Fruit fly (Drosophila melanogaster): ENCODE data around the gene Amun.
"Not testable (repeated sequence)": the region's sequence is repeated elsewhere in the genome, so short reads cannot be mapped to it uniquely, and the experiment has no call there.

The Amun gene

dm6 chrX:11715263-11715659 is at the start of gene Amun:
Gene Amun (minus strand): TSS chrX:11715565.
- no peak for TF ChIP-seq noc (tag; optimal IDR thresholded peaks at IDR 0.05)

- no peak for TF ChIP-seq noc (tag; optimal IDR thresholded peaks at IDR 0.05)
These were observed 49.3 kb upstream of the Amun start, which contains the start of gene CG9360 for dm6 chrX:11764540-11765136. Gene CG9360 (minus strand): TSS chrX:11764590.

DNA sequence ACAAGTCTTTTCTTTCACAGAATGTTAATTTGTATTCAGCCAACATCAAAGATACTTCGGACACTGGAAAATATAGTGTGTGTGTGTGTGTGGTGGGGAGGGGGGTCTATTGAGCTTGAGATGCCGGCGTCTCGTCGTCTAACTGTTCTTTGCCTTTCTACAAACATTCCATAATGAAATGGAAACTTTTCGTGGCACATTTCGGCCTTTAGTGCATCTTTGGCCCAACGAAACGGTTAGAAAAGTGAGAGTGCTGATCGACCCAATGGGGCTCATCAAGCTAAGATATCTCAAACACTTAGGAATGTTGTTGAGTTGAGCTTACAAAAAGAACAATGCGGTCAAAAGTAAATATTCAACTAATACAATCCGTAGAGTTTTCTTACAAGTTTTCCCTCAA is 41.5 kb upstream of the Amun start:
- no peak for TF ChIP-seq noc (tag; optimal IDR thresholded peaks at IDR 0.05)

DNA sequence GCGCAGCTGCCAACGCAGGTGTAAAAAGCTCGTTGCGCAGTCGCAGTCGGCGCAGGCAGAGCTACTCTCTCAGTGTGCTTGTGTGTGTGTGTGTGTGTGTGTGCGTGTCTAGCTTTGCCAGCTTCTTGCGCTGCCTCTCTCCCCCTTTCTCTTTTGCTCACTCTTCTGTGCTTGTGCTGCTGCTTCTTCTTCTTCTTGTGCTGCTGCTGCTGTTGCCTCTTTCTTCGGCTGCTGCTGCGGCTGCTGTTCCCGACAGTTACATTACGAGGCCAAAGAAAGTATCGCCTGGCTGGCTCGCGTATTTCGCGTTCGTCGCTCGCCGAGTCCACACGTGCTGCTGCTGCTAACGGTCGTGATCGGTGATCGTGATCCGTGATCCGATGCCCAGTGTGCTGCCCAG is 38.6 kb upstream of the Amun start, which contains the start of gene m:
Gene m (plus strand): TSS at position 301 of the 400 bp plus-strand sequence.
- TF ChIP-seq noc (tag; optimal IDR thresholded peaks at IDR 0.05) = not testable (repeated sequence)

DNA sequence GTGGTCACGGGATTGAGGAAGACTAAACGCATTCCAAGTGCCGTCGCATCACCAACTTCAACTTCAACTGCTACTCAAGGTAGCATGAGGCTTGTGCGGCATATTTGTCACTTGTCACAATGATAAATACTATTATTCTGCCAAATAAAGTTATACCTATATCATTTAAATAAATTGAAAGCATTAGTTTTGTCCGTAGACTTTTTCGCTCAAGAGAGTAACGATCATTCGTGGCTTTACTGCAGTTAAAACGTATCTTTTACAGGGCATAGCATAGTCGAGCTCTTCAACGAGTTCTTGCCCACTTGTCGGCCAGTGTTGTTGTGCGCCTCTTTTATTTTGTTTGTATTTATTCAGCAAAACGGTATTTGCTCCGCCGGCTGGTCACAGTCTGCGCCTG is 21.1 kb upstream of the Amun start:
- no peak for TF ChIP-seq noc (tag; optimal IDR thresholded peaks at IDR 0.05)

dm6 chrX:11733795-11734194 is 18.4 kb upstream of the Amun start, which contains the start of gene inaF-A:
Gene inaF-A (minus strand): TSS chrX:11733895.
- TF ChIP-seq noc (tag; optimal IDR thresholded peaks at IDR 0.05) = no peak

DNA sequence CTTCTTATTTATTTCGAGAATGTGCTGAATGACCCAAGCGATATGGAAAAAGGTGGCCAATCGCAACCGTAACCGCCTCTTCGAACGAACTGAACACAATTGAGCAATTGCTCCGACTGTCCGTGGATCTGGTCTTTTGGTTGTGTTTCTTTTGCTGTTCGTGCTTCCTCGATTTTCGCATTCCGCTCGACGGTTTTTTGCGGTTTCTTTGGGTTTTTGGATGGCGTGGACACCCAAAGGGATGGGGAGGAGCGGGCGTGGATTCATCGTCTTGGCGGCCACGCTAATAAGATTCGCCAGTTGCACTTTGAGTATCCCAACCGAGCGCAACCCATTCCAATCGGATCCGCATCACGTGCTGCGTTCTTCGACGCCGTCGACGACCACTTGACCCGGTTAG is 17.3 kb upstream of the Amun start, which contains the start of gene inaF-B:
Gene inaF-B (minus strand): TSS at position 101 of the 400 bp plus-strand sequence.
- no peak for TF ChIP-seq noc (tag; optimal IDR thresholded peaks at IDR 0.05)

DNA sequence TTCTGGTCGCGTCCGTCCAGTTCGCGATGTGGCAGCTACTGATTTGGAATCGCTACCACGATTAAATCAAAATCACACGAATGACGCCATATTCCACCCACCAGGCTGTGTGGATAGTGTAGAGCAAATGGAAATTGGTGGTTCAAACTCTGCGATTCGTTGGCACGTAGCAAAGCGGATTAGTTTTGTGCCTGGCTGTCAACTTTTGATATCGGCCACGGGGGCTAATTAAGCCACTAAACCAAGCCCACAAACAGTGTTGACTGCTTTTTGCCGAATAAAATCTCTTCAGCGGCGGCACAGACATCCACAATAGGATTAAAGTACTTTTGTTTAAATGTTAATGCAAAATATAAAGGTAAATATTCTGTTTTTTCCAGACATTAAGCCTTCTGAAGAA is 16.3 kb upstream of the Amun start, which contains the start of gene inaF-C:
Gene inaF-C (minus strand): TSS at position 101 of the 400 bp plus-strand sequence.
- TF ChIP-seq noc (tag; optimal IDR thresholded peaks at IDR 0.05) = no peak

dm6 chrX:11729993-11730392 is 14.6 kb upstream of the Amun start:
- no peak for TF ChIP-seq noc (tag; optimal IDR thresholded peaks at IDR 0.05)

DNA sequence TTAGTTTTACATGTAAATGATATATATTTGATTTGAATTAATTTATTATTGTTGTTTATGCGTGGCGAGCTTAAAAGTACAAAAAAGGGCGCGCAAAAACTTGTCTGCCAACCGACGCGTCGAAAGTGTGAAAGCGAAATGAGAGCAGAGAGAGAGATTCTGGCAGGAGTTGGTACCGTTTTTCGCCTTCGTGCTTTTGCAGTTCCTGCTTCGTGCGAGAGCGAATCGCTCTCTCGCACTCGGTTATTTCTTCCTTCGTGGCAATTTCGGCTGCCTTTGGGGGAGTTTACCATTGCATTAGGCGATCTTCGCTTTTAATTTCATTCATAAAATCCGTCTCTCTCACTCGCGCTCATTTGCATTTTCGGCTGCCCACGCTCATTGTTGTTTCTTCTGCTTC is 13.6 kb upstream of the Amun start, which contains the start of gene inaF-D:
Gene inaF-D (minus strand): TSS at position 101 of the 400 bp plus-strand sequence.
- no peak for TF ChIP-seq noc (tag; optimal IDR thresholded peaks at IDR 0.05)

dm6 chrX:11723946-11724345 is 8.6 kb upstream of the Amun start, which contains the start of gene CG15221:
Gene CG15221 (plus strand): TSS chrX:11724246.
- no peak for TF ChIP-seq noc (tag; optimal IDR thresholded peaks at IDR 0.05)

- TF ChIP-seq noc (tag; optimal IDR thresholded peaks at IDR 0.05) = peak; percentile 61
These were observed 4.8 kb upstream of the Amun start, which contains the start of gene Tango10 for dm6 chrX:11720138-11720537. Gene Tango10 (plus strand): TSS chrX:11720245.

dm6 chrX:11717892-11718291 is 2.5 kb upstream of the Amun start:
- TF ChIP-seq noc (tag; optimal IDR thresholded peaks at IDR 0.05) = peak; percentile 43

DNA sequence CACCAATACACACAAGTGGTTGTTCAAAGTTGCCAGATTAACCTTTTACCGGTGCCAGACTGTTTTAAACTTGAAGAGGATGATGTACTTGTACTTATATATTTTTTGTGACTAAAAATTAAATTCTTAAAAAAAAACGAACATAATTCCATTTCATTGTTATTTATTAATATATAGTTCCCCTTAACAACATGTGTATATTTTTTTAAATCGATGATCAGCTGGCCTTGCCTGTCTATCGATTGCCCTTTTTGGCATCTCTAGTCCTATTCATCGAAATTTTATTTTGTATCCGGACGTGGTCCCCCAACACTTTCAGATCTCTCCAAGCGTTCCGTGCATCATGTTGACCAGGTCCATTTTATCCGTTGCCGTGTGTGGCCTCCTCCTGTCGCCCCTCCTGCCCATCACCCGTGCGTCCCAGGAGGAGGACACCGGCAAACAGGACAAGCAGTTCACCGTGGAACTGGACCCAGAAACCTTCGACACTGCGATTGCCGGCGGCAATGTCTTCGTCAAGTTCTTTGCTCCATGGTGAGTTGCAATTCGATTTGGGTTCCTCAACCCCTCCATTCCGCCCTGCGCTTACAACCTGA is 1.5 kb upstream of the Amun start, which contains the start of gene prtp:
Gene prtp (plus strand): TSS at position 26 of the 596 bp plus-strand sequence.
- no peak for TF ChIP-seq noc (tag; optimal IDR thresholded peaks at IDR 0.05)

DNA sequence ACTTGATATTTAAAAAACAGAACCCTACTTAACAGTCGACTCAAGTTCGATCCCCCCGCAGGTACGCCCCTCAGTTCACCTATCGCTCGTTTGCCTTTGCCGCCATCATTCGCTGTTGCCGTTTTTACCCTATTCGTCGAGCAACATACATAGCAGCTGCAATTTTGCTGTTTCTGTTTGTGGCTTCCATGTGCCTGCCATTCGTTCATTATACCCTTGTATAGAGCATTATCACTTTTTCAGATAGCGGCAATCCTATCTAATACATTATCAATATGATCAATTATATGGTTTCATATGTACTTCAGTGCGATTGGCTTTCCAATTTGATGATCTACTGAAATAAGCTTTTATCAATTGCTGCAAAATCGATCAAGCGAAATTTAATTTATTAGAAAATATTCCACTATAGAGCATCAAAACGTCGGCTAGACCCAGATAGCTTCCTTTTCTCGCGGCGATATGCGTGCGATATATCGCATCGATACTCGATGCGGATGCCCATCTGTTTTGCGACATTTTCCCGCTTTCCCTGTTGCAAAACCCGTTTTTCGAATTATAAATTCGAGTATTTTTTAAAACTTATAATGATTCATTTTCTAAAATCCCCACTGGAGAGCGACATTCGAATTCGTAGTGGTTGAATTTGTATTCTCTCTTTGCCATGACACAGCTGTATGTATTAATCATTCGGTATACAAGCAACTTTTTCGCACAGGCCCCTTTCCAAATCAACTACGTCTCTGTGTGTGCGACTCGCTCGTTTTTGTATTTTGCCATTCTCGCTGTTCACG is 769 bp upstream of the Amun start:
- TF ChIP-seq noc (tag; optimal IDR thresholded peaks at IDR 0.05) = peak; percentile 91

All from whole organism, larva.